Fruit fly (Drosophila melanogaster): ENCODE measurements around the gene Ccp84Ab.

- TF ChIP-seq CG3032 (tag; optimal IDR thresholded peaks at IDR 0.05) (peak; percentile 8), salr (GFP tag; optimal IDR thresholded peaks at IDR 0.05) (no peak), CG7368 (GFP tag; optimal IDR thresholded peaks at IDR 0.05) (no peak), Hr39 (GFP tag; optimal IDR thresholded peaks at IDR 0.05) (no peak), Sox14 (GFP tag; optimal IDR thresholded peaks at IDR 0.05) (no peak), CG8319 (GFP tag; optimal IDR thresholded peaks at IDR 0.05) (no peak), lz (GFP tag; optimal IDR thresholded peaks at IDR 0.05) (no peak), CG32006 (GFP tag; optimal IDR thresholded peaks at IDR 0.05) (no peak), CG16779 (tag; optimal IDR thresholded peaks at IDR 0.05) (no peak), CG1621 (tag; optimal IDR thresholded peaks at IDR 0.05) (no peak), CG6808 (GFP tag; optimal IDR thresholded peaks at IDR 0.05) (no peak), Ets96B (tag; optimal IDR thresholded peaks at IDR 0.05) (no peak), Ets21C (GFP tag; optimal IDR thresholded peaks at IDR 0.05) (no peak), ss (GFP tag; optimal IDR thresholded peaks at IDR 0.05) (no peak)
Observed at dm6 chr3R:6659941-6660340, 42.7 kb downstream of the Ccp84Ab start, which contains the start of gene agt.

All from whole organism, prepupa.